Fruit fly (Drosophila melanogaster) whole organism, embryonic: ENCODE data around the gene Ir93a.

Experiments
- Atf6 ChIP-seq: fragments of 200-800 bp; sonication (Bioruptor generic); IDR thresholded peaks from 2 replicates; pipeline ENCODE4 v1.3.6; 2022; ENCODE audit warnings: missing biosample characterization, missing genetic modification characterization
- Blimp-1 ChIP-seq: fragments of 200-800 bp; sonication (Bioruptor generic); optimal IDR thresholded peaks from 3 replicates; lab custom pipeline; 2018; ENCODE audit warnings: missing biosample characterization, missing genetic modification characterization, mild to moderate bottlenecking, moderate library complexity, missing genetic modification reagents
- CG10147 ChIP-seq: fragments of 200-800 bp; sonication (Bioruptor generic); optimal IDR thresholded peaks from 2 replicates; lab custom pipeline; 2019; ENCODE audit warnings: missing biosample characterization, mild to moderate bottlenecking, missing genetic modification characterization, moderate library complexity
- CG1024 ChIP-seq: fragments of 200-800 bp; sonication (Bioruptor generic); IDR thresholded peaks from 2 replicates; pipeline ENCODE4 v1.3.6; 2022; ENCODE audit warnings: missing biosample characterization, missing genetic modification characterization
- CG10274 ChIP-seq: fragments of 200-800 bp; sonication (Bioruptor generic); optimal IDR thresholded peaks from 3 replicates; lab custom pipeline; 2017; ENCODE audit warnings: missing biosample characterization, mild to moderate bottlenecking, missing genetic modification characterization
- CG10462 ChIP-seq: fragments of 200-800 bp; sonication (Bioruptor generic); optimal IDR thresholded peaks from 2 replicates; lab custom pipeline; 2016; ENCODE audit warnings: missing biosample characterization, missing genetic modification characterization
- CG12071 ChIP-seq: fragments of 200-800 bp; sonication (Bioruptor generic); optimal IDR thresholded peaks from 3 replicates; lab custom pipeline; 2018; ENCODE audit warnings: missing biosample characterization, mild to moderate bottlenecking, missing genetic modification characterization
- CG12299 ChIP-seq: fragments of 200-800 bp; sonication (Bioruptor generic); optimal IDR thresholded peaks from 2 replicates; lab custom pipeline; 2018; ENCODE audit warnings: missing biosample characterization, mild to moderate bottlenecking, missing genetic modification characterization
- CG12391 ChIP-seq: fragments of 200-800 bp; sonication (Bioruptor generic); optimal IDR thresholded peaks from 3 replicates; lab custom pipeline; 2018; ENCODE audit warnings: missing biosample characterization, mild to moderate bottlenecking, missing genetic modification characterization, moderate library complexity
- CG16813 ChIP-seq: fragments of 200-800 bp; sonication (Bioruptor generic); IDR thresholded peaks from 3 replicates; pipeline ENCODE4 v1.3.6; 2022; ENCODE audit warnings: missing biosample characterization, missing genetic modification characterization; ENCODE audit not compliant: partially characterized antibody
- CG16815 ChIP-seq: fragments of 200-800 bp; sonication (Bioruptor generic); optimal IDR thresholded peaks from 3 replicates; lab custom pipeline; 2017; ENCODE audit warnings: missing biosample characterization, mild to moderate bottlenecking, missing genetic modification characterization
- CG17612 ChIP-seq: fragments of 200-800 bp; sonication (Bioruptor generic); IDR thresholded peaks from 2 replicates; pipeline ENCODE4 v1.3.6; 2022; ENCODE audit warnings: missing biosample characterization, missing genetic modification characterization
- CG30020 ChIP-seq: fragments of 200-800 bp; optimal IDR thresholded peaks from 2 replicates; lab custom pipeline; 2019; ENCODE audit warnings: missing biosample characterization, mild to moderate bottlenecking, missing genetic modification characterization, moderate library complexity
- CG3065 ChIP-seq: fragments of 200-800 bp; sonication (Bioruptor generic); optimal IDR thresholded peaks from 2 replicates; lab custom pipeline; 2016; ENCODE audit warnings: missing biosample characterization, missing genetic modification characterization
- CG3281 ChIP-seq: fragments of 200-800 bp; sonication (Bioruptor generic); optimal IDR thresholded peaks from 3 replicates; lab custom pipeline; 2017; ENCODE audit warnings: missing biosample characterization, mild to moderate bottlenecking, missing genetic modification characterization
- CG33557 ChIP-seq: fragments of 200-800 bp; sonication (Bioruptor generic); optimal IDR thresholded peaks from 2 replicates; lab custom pipeline; 2019; ENCODE audit warnings: missing biosample characterization, mild to moderate bottlenecking, missing genetic modification characterization, moderate library complexity
- CG4617 ChIP-seq: fragments of 200-800 bp; sonication (Bioruptor generic); optimal IDR thresholded peaks from 3 replicates; lab custom pipeline; 2016; ENCODE audit warnings: missing biosample characterization, missing genetic modification characterization, borderline replicate concordance
- CG6791 ChIP-seq: fragments of 200-800 bp; sonication (Bioruptor generic); IDR thresholded peaks from 3 replicates; pipeline ENCODE4 v1.3.6; 2022; ENCODE audit warnings: missing biosample characterization, missing genetic modification characterization; ENCODE audit not compliant: partially characterized antibody
- CG6854 ChIP-seq: fragments of 200-800 bp; sonication (Bioruptor generic); optimal IDR thresholded peaks from 3 replicates; lab custom pipeline; 2017; ENCODE audit warnings: missing biosample characterization, mild to moderate bottlenecking, missing genetic modification characterization
- CG7745 ChIP-seq: fragments of 200-800 bp; sonication (Bioruptor generic); optimal IDR thresholded peaks from 2 replicates; lab custom pipeline; 2018; ENCODE audit warnings: missing biosample characterization, mild to moderate bottlenecking, missing genetic modification characterization, moderate library complexity
- CG7963 ChIP-seq: fragments of 200-800 bp; sonication (Bioruptor generic); IDR thresholded peaks from 3 replicates; pipeline ENCODE4 v1.3.6; 2022; ENCODE audit warnings: missing biosample characterization, missing genetic modification characterization; ENCODE audit not compliant: partially characterized antibody
- CG9727 ChIP-seq: fragments of 200-800 bp; sonication (Bioruptor generic); optimal IDR thresholded peaks from 3 replicates; lab custom pipeline; 2017; ENCODE audit warnings: missing biosample characterization, mild to moderate bottlenecking, missing genetic modification characterization
- CoRest ChIP-seq: fragments of 200-800 bp; sonication (Bioruptor generic); optimal IDR thresholded peaks from 3 replicates; lab custom pipeline; 2018; ENCODE audit warnings: missing biosample characterization, mild to moderate bottlenecking, missing genetic modification characterization, moderate library complexity
- Dek ChIP-seq: fragments of 200-800 bp; sonication (Bioruptor generic); optimal IDR thresholded peaks from 3 replicates; lab custom pipeline; 2019; ENCODE audit warnings: missing biosample characterization, mild to moderate bottlenecking, missing genetic modification characterization, moderate library complexity
- Drgx ChIP-seq: fragments of 200-800 bp; sonication (Bioruptor generic); IDR thresholded peaks from 2 replicates; pipeline ENCODE4 v1.3.6; 2022; ENCODE audit warnings: missing biosample characterization, missing genetic modification characterization
- Fer2 ChIP-seq: fragments of 200-800 bp; sonication (Bioruptor generic); optimal IDR thresholded peaks from 2 replicates; lab custom pipeline; 2018; ENCODE audit warnings: missing biosample characterization, mild to moderate bottlenecking, missing genetic modification characterization, moderate library complexity
- Fer3 ChIP-seq: fragments of 200-800 bp; sonication (Bioruptor generic); optimal IDR thresholded peaks from 2 replicates; lab custom pipeline; 2018; ENCODE audit warnings: missing biosample characterization, mild to moderate bottlenecking, missing genetic modification characterization, moderate library complexity
- HHEX ChIP-seq: fragments of 200-800 bp; sonication (Bioruptor generic); optimal IDR thresholded peaks from 3 replicates; lab custom pipeline; 2017; ENCODE audit warnings: missing biosample characterization, mild to moderate bottlenecking, missing genetic modification characterization, missing genetic modification reagents
- Med ChIP-seq: fragments of 200-800 bp; sonication (Bioruptor generic); peaks from one replicate; lab custom pipeline; 2016; ENCODE audit warnings: missing biosample characterization, missing genetic modification characterization, mild to moderate bottlenecking, inconsistent platforms, moderate library complexity
- Nf-YA ChIP-seq: fragments of 200-800 bp; sonication (Bioruptor generic); IDR thresholded peaks from 2 replicates; pipeline ENCODE4 v1.3.6; 2022; ENCODE audit warnings: missing biosample characterization, missing genetic modification characterization
- Nf-YB ChIP-seq: fragments of 200-800 bp; sonication (Bioruptor generic); optimal IDR thresholded peaks from 3 replicates; lab custom pipeline; 2019; ENCODE audit warnings: missing biosample characterization, mild to moderate bottlenecking, missing genetic modification characterization, moderate library complexity
- NfI ChIP-seq: fragments of 200-800 bp; sonication (Bioruptor generic); optimal IDR thresholded peaks from 3 replicates; lab custom pipeline; 2018; ENCODE audit warnings: missing biosample characterization, mild to moderate bottlenecking, missing genetic modification characterization, moderate library complexity
- Sin3A ChIP-seq: fragments of >200 bp; optimal IDR thresholded peaks from 2 replicates; lab custom pipeline; 2018
- Stat92E ChIP-seq, 3 experiments: fragments of >200 bp in 2 of 3; fragments of 200-800 bp in 1 of 3; sonication (Bioruptor generic) in 1 of 3; optimal IDR thresholded peaks; 2 replicates each; lab custom pipeline; 2017 to 2019; ENCODE audit warnings: missing biosample characterization in 3 of 3, missing genetic modification characterization in 3 of 3, mild to moderate bottlenecking in 1 of 3, moderate library complexity in 1 of 3
- Taf1 ChIP-seq: fragments of 200-800 bp; sonication (Bioruptor generic); IDR thresholded peaks from 2 replicates; pipeline ENCODE4 v1.3.6; 2022; ENCODE audit warnings: missing biosample characterization, missing genetic modification characterization
- ara ChIP-seq: fragments of 200-800 bp; sonication (Bioruptor generic); IDR thresholded peaks from 2 replicates; pipeline ENCODE4 v1.3.6; 2022; ENCODE audit warnings: missing biosample characterization, missing genetic modification characterization
- ato ChIP-seq: fragments of 200-800 bp; sonication (Bioruptor generic); IDR thresholded peaks from 2 replicates; pipeline ENCODE4 v1.3.6; 2022; ENCODE audit warnings: missing biosample characterization, missing genetic modification characterization; ENCODE audit not compliant: partially characterized antibody
- h ChIP-seq: fragments of >200 bp; optimal IDR thresholded peaks from 2 replicates; lab custom pipeline; 2017
- ham ChIP-seq: fragments of 200-800 bp; sonication (Bioruptor generic); IDR thresholded peaks from 2 replicates; pipeline ENCODE4 v1.3.6; 2022; ENCODE audit warnings: missing biosample characterization, missing genetic modification characterization
- hb ChIP-seq: fragments of 200-800 bp; sonication (Bioruptor generic); IDR thresholded peaks from 3 replicates; pipeline ENCODE4 v1.3.6; 2022; ENCODE audit warnings: missing biosample characterization, missing genetic modification characterization; ENCODE audit not compliant: partially characterized antibody
- hbn ChIP-seq: fragments of 200-800 bp; sonication (Bioruptor generic); IDR thresholded peaks from 2 replicates; pipeline ENCODE4 v1.3.6; 2022; ENCODE audit warnings: missing biosample characterization, missing genetic modification characterization; ENCODE audit not compliant: partially characterized antibody
- jumu ChIP-seq: fragments of 200-800 bp; sonication (Bioruptor generic); optimal IDR thresholded peaks from 3 replicates; lab custom pipeline; 2016; ENCODE audit warnings: missing biosample characterization, missing genetic modification characterization
- kay ChIP-seq: fragments of 200-800 bp; sonication (Bioruptor generic); optimal IDR thresholded peaks from 2 replicates; lab custom pipeline; 2016; ENCODE audit warnings: missing biosample characterization, missing genetic modification characterization
- lmd ChIP-seq: fragments of 200-800 bp; sonication (Bioruptor generic); IDR thresholded peaks from 2 replicates; pipeline ENCODE4 v1.3.6; 2022; ENCODE audit warnings: missing biosample characterization, missing genetic modification characterization
- pfk ChIP-seq: fragments of 200-800 bp; sonication (Bioruptor generic); optimal IDR thresholded peaks from 2 replicates; lab custom pipeline; 2018; ENCODE audit warnings: missing biosample characterization, mild to moderate bottlenecking, missing genetic modification characterization, moderate library complexity
- repo ChIP-seq: fragments of 200-800 bp; sonication (Bioruptor generic); optimal IDR thresholded peaks from 2 replicates; lab custom pipeline; 2016; ENCODE audit warnings: missing biosample characterization, missing genetic modification characterization
- sna ChIP-seq: fragments of 200-800 bp; sonication (Bioruptor generic); IDR thresholded peaks from 2 replicates; pipeline ENCODE4 v1.3.6; 2022; ENCODE audit warnings: missing biosample characterization, missing genetic modification characterization; ENCODE audit not compliant: partially characterized antibody
- tin ChIP-seq: fragments of 200-800 bp; sonication (Bioruptor generic); optimal IDR thresholded peaks from 3 replicates; lab custom pipeline; 2016; ENCODE audit warnings: missing biosample characterization, missing genetic modification characterization
- zfh2 ChIP-seq: fragments of 200-800 bp; sonication (Bioruptor generic); optimal IDR thresholded peaks from 2 replicates; lab custom pipeline; 2016; ENCODE audit warnings: missing biosample characterization, missing genetic modification characterization

Gene Ir93a

dm6 chr3R:20821815-20822375 lies 37.9 kb downstream of the Ir93a start, which contains the start of the genes CG17271 and RpS20 (continued):
- TF ChIP-seq CG16813 (GFP tag; lab: Robert Waterston, UW) (no peak), repo (GFP tag; lab: Kevin White, UChicago) (peak; percentile 91), Nf-YA (GFP tag; lab: Robert Waterston, UW) (peak; percentile 43; the same call in 1 of the 2 replicates), Sin3A (lab: Kevin White, UChicago) (peak; percentile 99), CG12391 (peak; percentile 95), CG30020 (tag; lab: Kevin White, UChicago) (peak; percentile 85), CG3065 (peak; percentile 82), CG6791 (GFP tag; lab: Robert Waterston, UW) (no peak), CG12299 (tag; lab: Kevin White, UChicago) (peak; percentile 84), tin (GFP tag; lab: Kevin White, UChicago) (peak; percentile 93), Fer2 (tag; lab: Kevin White, UChicago) (peak; percentile 85), CG4617 (GFP tag; lab: Kevin White, UChicago) (peak; percentile 85), ara (GFP tag; lab: Robert Waterston, UW) (peak; percentile 84), Nf-YB (GFP tag; lab: Kevin White, UChicago) (peak; percentile 68), jumu (GFP tag; lab: Kevin White, UChicago) (peak; percentile 96), hb (GFP tag; lab: Robert Waterston, UW) (no peak), CG10147 (GFP tag; lab: Kevin White, UChicago) (peak; percentile 75), Atf6 (GFP tag; lab: Robert Waterston, UW) (peak; percentile 88), CG17612 (GFP tag; lab: Robert Waterston, UW) (peak; percentile 44; the same call in 1 of the 2 replicates), CG10462 (GFP tag; lab: Kevin White, UChicago) (peak; percentile 86), Med (GFP tag; lab: Kevin White, UChicago) (peak; percentile 99), NfI (peak; percentile 87), CG10274 (peak; percentile 65), sna (no peak), CG9727 (GFP tag; lab: Kevin White, UChicago) (peak; percentile 91), pfk (GFP tag; lab: Kevin White, UChicago) (peak; percentile 48), Taf1 (peak; percentile 72), CoRest (tag; lab: Kevin White, UChicago) (peak; percentile 91), hbn (GFP tag; lab: Robert Waterston, UW) (0 out of 2 replicates have a peak, but pooled peaks have one; percentile 32), Drgx (GFP tag; lab: Robert Waterston, UW) (peak; percentile 85), ham (GFP tag; lab: Robert Waterston, UW) (0 out of 2 replicates have a peak, but pooled peaks have one; percentile 34), lmd (peak; percentile 89), h (lab: Kevin White, UChicago) (no peak), ato (GFP tag; lab: Robert Waterston, UW) (no peak), CG1024 (peak; percentile 77), Stat92E (GFP tag; optimal IDR thresholded peaks at IDR 0.05; lab: Kevin White, UChicago) (peak in 1 of 3 experiments; percentile 56), CG6854 (peak; percentile 66), CG3281 (GFP tag; lab: Kevin White, UChicago) (peak; percentile 89), CG33557 (GFP tag; lab: Kevin White, UChicago) (peak; percentile 85), Dek (tag; lab: Kevin White, UChicago) (peak; percentile 84), CG7745 (tag; lab: Kevin White, UChicago) (no peak), Fer3 (tag; lab: Kevin White, UChicago) (peak; percentile 86), CG12071 (GFP tag; lab: Kevin White, UChicago) (peak; percentile 79), Blimp-1 (GFP tag; lab: Kevin White, UChicago) (peak; percentile 83), HHEX (peak; percentile 81), zfh2 (GFP tag; lab: Kevin White, UChicago) (peak; percentile 95), CG7963 (GFP tag; lab: Robert Waterston, UW) (no peak), CG16815 (GFP tag; lab: Kevin White, UChicago) (peak; percentile 82), kay (peak; percentile 89)
